Fruit fly (Drosophila melanogaster): ENCODE data around the gene Mnt.

Mnt gene

DNA sequence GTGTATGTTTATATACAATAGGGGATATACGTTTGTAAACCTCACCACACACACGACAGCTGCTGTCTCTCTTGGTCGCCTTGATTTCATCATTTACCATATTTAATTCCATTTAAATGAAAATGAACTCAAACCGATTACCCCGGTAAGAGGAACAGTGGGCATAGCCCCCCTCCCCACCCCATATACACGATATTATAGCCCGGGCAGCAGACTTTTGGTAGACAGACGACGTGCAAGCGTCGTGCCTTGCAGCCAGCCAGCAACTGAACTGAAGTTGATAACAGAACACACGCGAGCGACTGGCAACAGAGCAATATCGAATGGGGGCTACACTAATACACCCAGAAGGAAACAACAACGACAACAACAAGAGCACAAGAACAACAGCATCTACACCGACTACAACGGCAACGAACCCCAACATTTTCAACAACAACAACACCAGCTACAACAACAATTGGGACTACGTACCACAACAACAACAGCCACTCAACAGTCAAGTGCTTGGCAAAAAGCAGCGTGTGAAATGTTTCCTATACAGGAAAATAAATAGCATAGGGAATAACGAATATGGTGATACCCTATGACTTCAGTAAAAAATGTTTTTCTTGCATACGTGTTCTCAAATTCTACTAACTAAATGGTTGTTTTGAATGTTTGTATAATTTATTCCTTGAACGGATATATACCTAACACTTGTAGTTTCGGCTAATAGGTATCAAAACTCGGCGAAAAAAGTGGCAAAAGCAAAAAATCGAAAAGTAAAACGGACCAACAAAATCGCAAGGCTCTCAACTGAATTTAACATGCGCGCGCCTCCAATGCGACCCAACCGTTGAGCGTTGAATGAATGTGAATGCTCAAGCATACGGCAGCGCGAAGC is 71.6 kb downstream of the Mnt start (continued):
- peak; percentile 71 for TF ChIP-seq chm (GFP tag; IDR thresholded peaks at IDR 0.05)
- peak; percentile 84 for TF ChIP-seq esg (GFP tag; conservative IDR thresholded peaks at IDR 0.05)
- TF ChIP-seq pum (GFP tag; optimal IDR thresholded peaks at IDR 0.05), result peak; percentile 73
- 0 out of 2 replicates have a peak, but pooled peaks have one; percentile 12 for TF ChIP-seq Lim3 (GFP tag; IDR thresholded peaks at IDR 0.05)
- TF ChIP-seq peb (GFP tag; IDR thresholded peaks at IDR 0.05), result peak; percentile 55; the same call in 1 of the 2 replicates
- no peak for TF ChIP-seq CG17912 (GFP tag; optimal IDR thresholded peaks at IDR 0.05)
- TF ChIP-seq unpg (GFP tag; optimal IDR thresholded peaks at IDR 0.05), result peak; percentile 87
- TF ChIP-seq Fer1 (GFP tag; optimal IDR thresholded peaks at IDR 0.05), result peak; percentile 79
- peak in 1 of 3 experiments; percentile 49 for TF ChIP-seq lola (GFP tag; optimal IDR thresholded peaks at IDR 0.05)
- peak; percentile 66 for TF ChIP-seq en (GFP tag; optimal IDR thresholded peaks at IDR 0.05)
- TF ChIP-seq Hr51 (GFP tag; optimal IDR thresholded peaks at IDR 0.05), result peak; percentile 52 to 90
- no peak for TF ChIP-seq pzg (GFP tag; optimal IDR thresholded peaks at IDR 0.05)
- TF ChIP-seq CG10959 (GFP tag; IDR thresholded peaks at IDR 0.05), result peak; percentile 11; the same call in 1 of the 2 replicates
- peak; percentile 88 for TF ChIP-seq grau (tag; optimal IDR thresholded peaks at IDR 0.05)
- peak; percentile 12; the same call in 1 of the 2 replicates for TF ChIP-seq CG31441 (GFP tag; IDR thresholded peaks at IDR 0.05)
- no peak for TF ChIP-seq Dll (GFP tag; IDR thresholded peaks at IDR 0.05; ENCODE audit: partially characterized antibody)
- TF ChIP-seq Max (GFP tag; optimal IDR thresholded peaks at IDR 0.05), result peak; percentile 62
- peak; percentile 63 for TF ChIP-seq ATbp (GFP tag; optimal IDR thresholded peaks at IDR 0.05)
- TF ChIP-seq CG9876 (GFP tag; optimal IDR thresholded peaks at IDR 0.05), result peak; percentile 70
- TF ChIP-seq az2 (GFP tag; optimal IDR thresholded peaks at IDR 0.05), result peak; percentile 74
- TF ChIP-seq CG17328 (GFP tag; IDR thresholded peaks at IDR 0.05), result peak; percentile 85
- TF ChIP-seq vfl (GFP tag; optimal IDR thresholded peaks at IDR 0.05), result peak; percentile 62
- peak; percentile 82 for TF ChIP-seq CG16863 (GFP tag; optimal IDR thresholded peaks at IDR 0.05)
- peak; percentile 2 for TF ChIP-seq CG4328 (GFP tag; optimal IDR thresholded peaks at IDR 0.05)
- peak; percentile 87 for TF ChIP-seq H2.0 (GFP tag; IDR thresholded peaks at IDR 0.05)
- peak; percentile 89 for TF ChIP-seq CG7786 (GFP tag; optimal IDR thresholded peaks at IDR 0.05)
- peak; percentile 42 for TF ChIP-seq HmgD (GFP tag; optimal IDR thresholded peaks at IDR 0.05)
- peak; percentile 85 for TF ChIP-seq phol (tag; optimal IDR thresholded peaks at IDR 0.05)
- no peak for TF ChIP-seq hkb (optimal IDR thresholded peaks at IDR 0.05)
- TF ChIP-seq hkb (GFP tag; IDR thresholded peaks at IDR 0.05), result peak; percentile 90
- peak; percentile 39 for TF ChIP-seq kni (GFP tag; optimal IDR thresholded peaks at IDR 0.05)
- TF ChIP-seq CG3163 (GFP tag; optimal IDR thresholded peaks at IDR 0.05), result peak; percentile 69
- no peak for TF ChIP-seq CG16813 (GFP tag; IDR thresholded peaks at IDR 0.05; ENCODE audit: partially characterized antibody)
- TF ChIP-seq CG17802 (tag; optimal IDR thresholded peaks at IDR 0.05), result peak; percentile 62
- TF ChIP-seq Meics (GFP tag; optimal IDR thresholded peaks at IDR 0.05), result peak; percentile 74
- TF ChIP-seq TFAM (GFP tag; optimal IDR thresholded peaks at IDR 0.05), result no peak
- TF ChIP-seq CG3847 (GFP tag; IDR thresholded peaks at IDR 0.05), result peak; percentile 76
- TF ChIP-seq zen2 (GFP tag; IDR thresholded peaks at IDR 0.05; ENCODE audit: partially characterized antibody), result no peak
- no peak for TF ChIP-seq MESR4 (GFP tag; optimal IDR thresholded peaks at IDR 0.05)
- TF ChIP-seq CG4617 (GFP tag; optimal IDR thresholded peaks at IDR 0.05; ENCODE audit: borderline replicate concordance), result no peak
- TF ChIP-seq sna (GFP tag; IDR thresholded peaks at IDR 0.05; ENCODE audit: partially characterized antibody), result no peak
- TF ChIP-seq kah (GFP tag; optimal IDR thresholded peaks at IDR 0.05), result no peak
- TF ChIP-seq bsh (GFP tag; optimal IDR thresholded peaks at IDR 0.05), result peak; percentile 26 to 81
- TF ChIP-seq CG8359 (GFP tag; optimal IDR thresholded peaks at IDR 0.05; ENCODE audit: borderline replicate concordance), result peak; percentile 52
- no peak for TF ChIP-seq Elba2 (GFP tag; optimal IDR thresholded peaks at IDR 0.05)
- no peak for TF ChIP-seq br (optimal IDR thresholded peaks at IDR 0.05)
- no peak for TF ChIP-seq GATAe (GFP tag; conservative IDR thresholded peaks at IDR 0.05)
- TF ChIP-seq Opbp (GFP tag; IDR thresholded peaks at IDR 0.05; ENCODE audit: partially characterized antibody), result peak; percentile 64
